Fruit fly (Drosophila melanogaster): ENCODE results near the gene CG3106.

CG3106 gene

dm6 chrX:9636835-9637234 is 25.9 kb downstream of the CG3106 start (continued):
- no peak for TF ChIP-seq HmgD (GFP tag; optimal IDR thresholded peaks at IDR 0.05)
- no peak for TF ChIP-seq ERR (GFP tag; optimal IDR thresholded peaks at IDR 0.05)
- 0 out of 3 replicates have a peak, but pooled peaks have one; percentile 18 for TF ChIP-seq Dbx (GFP tag; IDR thresholded peaks at IDR 0.05)

- TF ChIP-seq pfk (GFP tag; optimal IDR thresholded peaks at IDR 0.05) (no peak), crol (GFP tag; IDR thresholded peaks at IDR 0.05) (peak; percentile 52; the same call in 1 of the 2 replicates), dpn (GFP tag; optimal IDR thresholded peaks at IDR 0.05) (no peak), dati (GFP tag; IDR thresholded peaks at IDR 0.05) (no peak), CG10147 (GFP tag; optimal IDR thresholded peaks at IDR 0.05) (no peak), unpg (GFP tag; optimal IDR thresholded peaks at IDR 0.05) (no peak), GATAe (GFP tag; conservative IDR thresholded peaks at IDR 0.05) (peak; percentile 58; the same call in 1 of the 2 replicates), ci (GFP tag; IDR thresholded peaks at IDR 0.05) (0 out of 3 replicates have a peak, but pooled peaks have one; percentile 21), CG7745 (tag; optimal IDR thresholded peaks at IDR 0.05) (no peak), sug (tag; optimal IDR thresholded peaks at IDR 0.05) (peak; percentile 7)
These were observed 45.1 kb downstream of the CG3106 start for dm6 chrX:9617598-9618076.

dm6 chrX:9615471-9615870 is 47.2 kb downstream of the CG3106 start:
- peak; percentile 29 for TF ChIP-seq CG2875 (GFP tag; optimal IDR thresholded peaks at IDR 0.05)
- TF ChIP-seq nmo (GFP tag; optimal IDR thresholded peaks at IDR 0.05) = peak; percentile 60
- peak; percentile 47 for TF ChIP-seq CG8388 (GFP tag; optimal IDR thresholded peaks at IDR 0.05)
- peak; percentile 32 for TF ChIP-seq CG17359 (tag; optimal IDR thresholded peaks at IDR 0.05)
- TF ChIP-seq Opbp (GFP tag; IDR thresholded peaks at IDR 0.05; ENCODE audit: partially characterized antibody) = no peak
- TF ChIP-seq CG4707 (GFP tag; optimal IDR thresholded peaks at IDR 0.05) = peak; percentile 57
- peak; percentile 50; the same call in 1 of the 2 replicates for TF ChIP-seq CG32772 (GFP tag; IDR thresholded peaks at IDR 0.05)
- no peak for TF ChIP-seq pfk (GFP tag; optimal IDR thresholded peaks at IDR 0.05)
- TF ChIP-seq CG10267 (tag; optimal IDR thresholded peaks at IDR 0.05) = peak; percentile 32
- peak; percentile 49 for TF ChIP-seq dmrt11E (tag; optimal IDR thresholded peaks at IDR 0.05)
- no peak for TF ChIP-seq Gug (GFP tag; IDR thresholded peaks at IDR 0.05)
- TF ChIP-seq Hr51 (GFP tag; optimal IDR thresholded peaks at IDR 0.05) = peak in 1 of 2 experiments; percentile 37
- peak; percentile 22 for TF ChIP-seq CG1529 (GFP tag; optimal IDR thresholded peaks at IDR 0.05)
- TF ChIP-seq ATbp (GFP tag; optimal IDR thresholded peaks at IDR 0.05) = peak; percentile 37
- peak; percentile 27 for TF ChIP-seq CG6254 (GFP tag; optimal IDR thresholded peaks at IDR 0.05)
- TF ChIP-seq CG7372 (GFP tag; IDR thresholded peaks at IDR 0.05) = no peak
- no peak for TF ChIP-seq B-H2 (GFP tag; optimal IDR thresholded peaks at IDR 0.05)
- TF ChIP-seq CG4424 (GFP tag; optimal IDR thresholded peaks at IDR 0.05) = peak; percentile 29
- peak; percentile 13; the same call in 1 of the 2 replicates for TF ChIP-seq Xrp1 (GFP tag; IDR thresholded peaks at IDR 0.05)
- peak; percentile 16 for TF ChIP-seq Chrac-16 (GFP tag; optimal IDR thresholded peaks at IDR 0.05)
- peak; percentile 37; the same call in 1 of the 2 replicates for TF ChIP-seq Adf1 (GFP tag; IDR thresholded peaks at IDR 0.05)
- TF ChIP-seq CG12104 (GFP tag; optimal IDR thresholded peaks at IDR 0.05) = peak; percentile 1
- no peak for TF ChIP-seq onecut (GFP tag; IDR thresholded peaks at IDR 0.05)
- peak; percentile 87 for TF ChIP-seq sens (GFP tag)
- peak; percentile 23 for TF ChIP-seq pum (GFP tag; optimal IDR thresholded peaks at IDR 0.05)
- TF ChIP-seq nerfin-1 (tag; optimal IDR thresholded peaks at IDR 0.05) = peak; percentile 4
- peak; percentile 37 for TF ChIP-seq CG17829 (tag; optimal IDR thresholded peaks at IDR 0.05)
- TF ChIP-seq row (GFP tag; IDR thresholded peaks at IDR 0.05) = 0 out of 3 replicates have a peak, but pooled peaks have one; percentile 15
- TF ChIP-seq maf-S (GFP tag; optimal IDR thresholded peaks at IDR 0.05) = no peak
- TF ChIP-seq eve (GFP tag; optimal IDR thresholded peaks at IDR 0.05) = no peak
- peak; percentile 25 for TF ChIP-seq grau (tag; optimal IDR thresholded peaks at IDR 0.05)
- peak in 1 of 2 experiments; percentile 1 for TF ChIP-seq chif (GFP tag; optimal IDR thresholded peaks at IDR 0.05)
- peak; percentile 31 for TF ChIP-seq CG13424 (tag; optimal IDR thresholded peaks at IDR 0.05)
- peak; percentile 15 for TF ChIP-seq CG33557 (GFP tag; optimal IDR thresholded peaks at IDR 0.05)
- peak; percentile 11 for TF ChIP-seq CG3407 (GFP tag; optimal IDR thresholded peaks at IDR 0.05)
